Fruit fly (Drosophila melanogaster) whole organism, embryonic: ENCODE data around the gene NC2beta.
A peak's percentile ranks its signal among the peaks of the same experiment; 100 is the strongest.

ENCODE experiments used
- Ada2b ChIP-seq: fragments of 200-800 bp; sonication (Bioruptor generic); IDR thresholded peaks from 2 replicates; pipeline ENCODE4 v1.3.6; 2022; ENCODE audit warnings: missing biosample characterization, missing genetic modification characterization
- Aef1 ChIP-seq: fragments of 200-800 bp; sonication (Bioruptor generic); IDR thresholded peaks from 3 replicates; pipeline ENCODE4 v1.3.6; 2022; ENCODE audit warnings: missing biosample characterization, missing genetic modification characterization
- CG11696 ChIP-seq: fragments of 200-800 bp; sonication (Bioruptor generic); IDR thresholded peaks from 2 replicates; pipeline ENCODE4 v1.3.6; 2022; ENCODE audit warnings: missing biosample characterization, missing genetic modification characterization
- CG12236 ChIP-seq: fragments of 200-800 bp; sonication (Bioruptor generic); optimal IDR thresholded peaks from 2 replicates; lab custom pipeline; 2016; ENCODE audit warnings: missing biosample characterization, missing genetic modification characterization
- CG1233 ChIP-seq: fragments of 200-800 bp; sonication (Bioruptor generic); optimal IDR thresholded peaks from 4 replicates; lab custom pipeline; 2018; ENCODE audit warnings: missing biosample characterization, mild to moderate bottlenecking, missing genetic modification characterization
- CG15514 ChIP-seq: fragments of 200-800 bp; sonication (Bioruptor generic); optimal IDR thresholded peaks from 3 replicates; lab custom pipeline; 2017; ENCODE audit warnings: missing biosample characterization, missing genetic modification characterization, mild to moderate bottlenecking, moderate library complexity, missing genetic modification reagents
- CG1647 ChIP-seq: fragments of 200-800 bp; sonication (Bioruptor generic); optimal IDR thresholded peaks from 3 replicates; lab custom pipeline; 2016; ENCODE audit warnings: missing biosample characterization, missing genetic modification characterization
- CG17802 ChIP-seq: fragments of 200-800 bp; sonication (Bioruptor generic); optimal IDR thresholded peaks from 2 replicates; lab custom pipeline; 2018; ENCODE audit warnings: missing biosample characterization, mild to moderate bottlenecking, missing genetic modification characterization, moderate library complexity
- CG17912 ChIP-seq: fragments of 200-800 bp; sonication (Bioruptor generic); optimal IDR thresholded peaks from 2 replicates; lab custom pipeline; 2018; ENCODE audit warnings: missing biosample characterization, mild to moderate bottlenecking, missing genetic modification characterization
- CG18764 ChIP-seq: fragments of 200-800 bp; sonication (Bioruptor generic); optimal IDR thresholded peaks from 3 replicates; lab custom pipeline; 2016; ENCODE audit warnings: missing biosample characterization, missing genetic modification characterization
- CG2129 ChIP-seq: fragments of 200-800 bp; sonication (Bioruptor generic); IDR thresholded peaks from 2 replicates; pipeline ENCODE4 v1.3.6; 2022; ENCODE audit warnings: missing biosample characterization, missing genetic modification characterization; ENCODE audit not compliant: partially characterized antibody
- CG2199 ChIP-seq: fragments of 200-800 bp; sonication (Bioruptor generic); IDR thresholded peaks from 3 replicates; pipeline ENCODE4 v1.3.6; 2022; ENCODE audit warnings: missing biosample characterization, missing genetic modification characterization
- CG32532 ChIP-seq: fragments of 200-800 bp; sonication (Bioruptor generic); IDR thresholded peaks from 2 replicates; pipeline ENCODE4 v1.3.6; 2022; ENCODE audit warnings: missing biosample characterization, missing genetic modification characterization
- CG43689 ChIP-seq: fragments of 200-800 bp; sonication (Bioruptor generic); IDR thresholded peaks from 2 replicates; pipeline ENCODE4 v1.3.6; 2022; ENCODE audit warnings: missing biosample characterization, missing genetic modification characterization
- CG6765 ChIP-seq: fragments of 200-800 bp; sonication (Bioruptor generic); optimal IDR thresholded peaks from 3 replicates; lab custom pipeline; 2017; ENCODE audit warnings: missing biosample characterization, mild to moderate bottlenecking, missing genetic modification characterization
- CG6791 ChIP-seq: fragments of 200-800 bp; sonication (Bioruptor generic); IDR thresholded peaks from 3 replicates; pipeline ENCODE4 v1.3.6; 2022; ENCODE audit warnings: missing biosample characterization, missing genetic modification characterization; ENCODE audit not compliant: partially characterized antibody
- CG7271 ChIP-seq: fragments of 200-800 bp; sonication (Bioruptor generic); optimal IDR thresholded peaks from 2 replicates; lab custom pipeline; 2018; ENCODE audit warnings: missing biosample characterization, mild to moderate bottlenecking, missing genetic modification characterization, moderate library complexity
- CG9609 ChIP-seq: fragments of 200-800 bp; sonication (Bioruptor generic); optimal IDR thresholded peaks from 3 replicates; lab custom pipeline; 2016; ENCODE audit warnings: missing biosample characterization, missing genetic modification characterization
- CrebB ChIP-seq: fragments of 200-800 bp; sonication (Bioruptor generic); optimal IDR thresholded peaks from 3 replicates; lab custom pipeline; 2018; ENCODE audit warnings: missing biosample characterization, mild to moderate bottlenecking, missing genetic modification characterization
- Doc2 ChIP-seq: fragments of 200-800 bp; sonication (Bioruptor generic); IDR thresholded peaks from 2 replicates; pipeline ENCODE4 v1.3.6; 2022; ENCODE audit warnings: missing biosample characterization, missing genetic modification characterization
- Ets65A ChIP-seq: fragments of 200-800 bp; sonication (Bioruptor generic); peaks from one replicate; lab custom pipeline; 2016; ENCODE audit warnings: missing biosample characterization, missing genetic modification characterization
- Fer1 ChIP-seq: fragments of 200-800 bp; sonication (Bioruptor generic); optimal IDR thresholded peaks from 2 replicates; lab custom pipeline; 2017; ENCODE audit warnings: missing biosample characterization, mild to moderate bottlenecking, missing genetic modification characterization
- Hmr ChIP-seq: fragments of 200-800 bp; sonication (Bioruptor generic); optimal IDR thresholded peaks from 3 replicates; lab custom pipeline; 2017; ENCODE audit warnings: mild to moderate bottlenecking, missing biosample characterization, missing genetic modification reagents, missing genetic modification characterization
- Hmx ChIP-seq: fragments of 200-800 bp; sonication (Bioruptor generic); optimal IDR thresholded peaks from 2 replicates; lab custom pipeline; 2016; ENCODE audit warnings: missing biosample characterization, missing genetic modification characterization
- Med ChIP-seq: fragments of 200-800 bp; sonication (Bioruptor generic); peaks from one replicate; lab custom pipeline; 2016; ENCODE audit warnings: missing biosample characterization, missing genetic modification characterization, mild to moderate bottlenecking, inconsistent platforms, moderate library complexity
- Meics ChIP-seq: fragments of 200-800 bp; sonication (Bioruptor generic); optimal IDR thresholded peaks from 2 replicates; lab custom pipeline; 2017; ENCODE audit warnings: missing biosample characterization, mild to moderate bottlenecking, missing genetic modification characterization
- NFAT ChIP-seq: fragments of 200-800 bp; sonication (Bioruptor generic); IDR thresholded peaks from 2 replicates; pipeline ENCODE4 v1.3.6; 2022; ENCODE audit warnings: missing biosample characterization, missing genetic modification characterization
- Optix ChIP-seq: fragments of 200-800 bp; sonication (Bioruptor generic); IDR thresholded peaks from 3 replicates; pipeline ENCODE4 v1.3.6; 2022; ENCODE audit warnings: missing biosample characterization, missing genetic modification characterization
- Taf1 ChIP-seq: fragments of 200-800 bp; sonication (Bioruptor generic); IDR thresholded peaks from 2 replicates; pipeline ENCODE4 v1.3.6; 2022; ENCODE audit warnings: missing biosample characterization, missing genetic modification characterization
- ab ChIP-seq: fragments of 200-800 bp; sonication (Bioruptor generic); optimal IDR thresholded peaks from 2 replicates; lab custom pipeline; 2016; ENCODE audit warnings: missing biosample characterization, missing genetic modification characterization
- al ChIP-seq: fragments of 200-800 bp; sonication (Bioruptor generic); IDR thresholded peaks from 2 replicates; pipeline ENCODE4 v1.3.6; 2022; ENCODE audit warnings: missing biosample characterization, missing genetic modification characterization
- chif ChIP-seq, 2 experiments: fragments of 200-800 bp; sonication (Bioruptor generic); optimal IDR thresholded peaks; 3 replicates each; lab custom pipeline; 2016; ENCODE audit warnings: missing biosample characterization in 2 of 2, missing genetic modification characterization in 2 of 2
- disco-r ChIP-seq: fragments of 200-800 bp; sonication (Bioruptor generic); optimal IDR thresholded peaks from 2 replicates; lab custom pipeline; 2016; ENCODE audit warnings: missing biosample characterization, missing genetic modification characterization
- en ChIP-seq: fragments of 200-800 bp; sonication (Bioruptor generic); optimal IDR thresholded peaks from 2 replicates; lab custom pipeline; 2016; ENCODE audit warnings: missing biosample characterization, missing genetic modification characterization
- gsb ChIP-seq: fragments of 200-800 bp; sonication (Bioruptor generic); IDR thresholded peaks from 2 replicates; pipeline ENCODE4 v1.3.6; 2022; ENCODE audit warnings: missing biosample characterization, missing genetic modification characterization
- hbn ChIP-seq: fragments of 200-800 bp; sonication (Bioruptor generic); IDR thresholded peaks from 2 replicates; pipeline ENCODE4 v1.3.6; 2022; ENCODE audit warnings: missing biosample characterization, missing genetic modification characterization; ENCODE audit not compliant: partially characterized antibody
- klu ChIP-seq: fragments of 200-800 bp; sonication (Bioruptor generic); IDR thresholded peaks from 2 replicates; pipeline ENCODE4 v1.3.6; 2022; ENCODE audit warnings: missing biosample characterization, missing genetic modification characterization
- lmd ChIP-seq: fragments of 200-800 bp; sonication (Bioruptor generic); IDR thresholded peaks from 2 replicates; pipeline ENCODE4 v1.3.6; 2022; ENCODE audit warnings: missing biosample characterization, missing genetic modification characterization
- mirr ChIP-seq: fragments of 200-800 bp; sonication (Bioruptor generic); optimal IDR thresholded peaks from 3 replicates; lab custom pipeline; 2018; ENCODE audit warnings: missing biosample characterization, mild to moderate bottlenecking, missing genetic modification characterization
- mld ChIP-seq: fragments of 200-800 bp; sonication (Bioruptor generic); IDR thresholded peaks from 3 replicates; pipeline ENCODE4 v1.3.6; 2022; ENCODE audit warnings: missing biosample characterization, missing genetic modification characterization; ENCODE audit not compliant: partially characterized antibody
- oc ChIP-seq: fragments of 200-800 bp; sonication (Bioruptor generic); optimal IDR thresholded peaks from 2 replicates; lab custom pipeline; 2018; ENCODE audit warnings: missing biosample characterization, mild to moderate bottlenecking, missing genetic modification characterization, moderate library complexity
- peb ChIP-seq: fragments of 200-800 bp; sonication (Bioruptor generic); IDR thresholded peaks from 2 replicates; pipeline ENCODE4 v1.3.6; 2022; ENCODE audit warnings: missing biosample characterization, missing genetic modification characterization
- prd ChIP-seq, 3 experiments: fragments of >200 bp in 2 of 3; fragments of 200-800 bp in 1 of 3; sonication (Bioruptor generic) in 1 of 3; optimal IDR thresholded peaks in 2 of 3; IDR thresholded peaks in 1 of 3; 2 replicates in 2 of 3; 3 replicates in 1 of 3; pipeline versions ENCODE4 v1.3.6 to Lab custom; 2017 to 2022; ENCODE audit warnings: missing biosample characterization in 1 of 3, missing genetic modification characterization in 1 of 3
- pros ChIP-seq: fragments of 200-800 bp; sonication (Bioruptor generic); optimal IDR thresholded peaks from 3 replicates; lab custom pipeline; 2019; ENCODE audit warnings: missing biosample characterization, mild to moderate bottlenecking, missing genetic modification characterization, moderate library complexity
- pzg ChIP-seq: fragments of 200-800 bp; sonication (Bioruptor generic); optimal IDR thresholded peaks from 3 replicates; lab custom pipeline; 2018; ENCODE audit warnings: missing biosample characterization, mild to moderate bottlenecking, missing genetic modification characterization, moderate library complexity
- salm ChIP-seq: fragments of 200-800 bp; sonication (Bioruptor generic); optimal IDR thresholded peaks from 2 replicates; lab custom pipeline; 2018; ENCODE audit warnings: missing biosample characterization, mild to moderate bottlenecking, missing genetic modification characterization
- ttk ChIP-seq: fragments of 200-800 bp; sonication (Bioruptor generic); IDR thresholded peaks from 2 replicates; pipeline ENCODE4 v2.1.2; 2022; ENCODE audit warnings: missing biosample characterization, missing genetic modification characterization
- wor ChIP-seq: fragments of 200-800 bp; sonication (Bioruptor generic); IDR thresholded peaks from 2 replicates; pipeline ENCODE4 v1.3.6; 2022; ENCODE audit warnings: missing biosample characterization, missing genetic modification characterization
- z ChIP-seq: fragments of 200-800 bp; sonication (Bioruptor generic); IDR thresholded peaks from 3 replicates; pipeline ENCODE4 v1.3.6; 2022; ENCODE audit warnings: missing biosample characterization, missing genetic modification characterization

The NC2beta gene

dm6 chr2L:15056359-15057220 lies 49.0 kb downstream of the NC2beta start:
- TF ChIP-seq CG2199 (GFP tag; lab: Robert Waterston, UW), result 0 out of 3 replicates have a peak, but pooled peaks have one; percentile 74
- TF ChIP-seq Ada2b (GFP tag; lab: Robert Waterston, UW), result peak; percentile 67; the same call in 1 of the 2 replicates
- no peak for TF ChIP-seq z
- peak; percentile 59 for TF ChIP-seq wor (GFP tag; lab: Robert Waterston, UW)
- 0 out of 2 replicates have a peak, but pooled peaks have one; percentile 21 for TF ChIP-seq hbn (GFP tag; lab: Robert Waterston, UW)
- peak; percentile 64; the same call in 1 of the 2 replicates for TF ChIP-seq klu (GFP tag; lab: Robert Waterston, UW)
- no peak for TF ChIP-seq Hmx (GFP tag; lab: Kevin White, UChicago)
- peak; percentile 68 for TF ChIP-seq Hmr
- no peak for TF ChIP-seq CG17912 (GFP tag; lab: Kevin White, UChicago)
- TF ChIP-seq Meics (GFP tag; lab: Kevin White, UChicago), result peak; percentile 74
- TF ChIP-seq CG18764 (GFP tag; lab: Kevin White, UChicago), result peak; percentile 44
- TF ChIP-seq en, result no peak
- no peak for TF ChIP-seq disco-r (GFP tag; lab: Kevin White, UChicago)
- no peak for TF ChIP-seq gsb (GFP tag; lab: Robert Waterston, UW)
- no peak for TF ChIP-seq CG11696 (GFP tag; lab: Robert Waterston, UW)
- TF ChIP-seq pros (GFP tag; lab: Kevin White, UChicago), result no peak
- TF ChIP-seq oc (tag; lab: Kevin White, UChicago), result peak; percentile 63
- no peak for TF ChIP-seq prd (optimal IDR thresholded peaks at IDR 0.05; lab: Kevin White, UChicago)
- peak; percentile 80 for TF ChIP-seq prd (GFP tag; IDR thresholded peaks at IDR 0.05; lab: Robert Waterston, UW)
- peak; percentile 42 for TF ChIP-seq CG1647 (GFP tag; lab: Kevin White, UChicago)
- TF ChIP-seq CG6765 (GFP tag; lab: Kevin White, UChicago), result peak; percentile 51
- peak; percentile 44 for TF ChIP-seq CG7271 (tag; lab: Kevin White, UChicago)
- no peak for TF ChIP-seq CG6791 (GFP tag; lab: Robert Waterston, UW)
- TF ChIP-seq al (GFP tag; lab: Robert Waterston, UW), result peak; percentile 43
- no peak for TF ChIP-seq pzg (GFP tag; lab: Kevin White, UChicago)
- TF ChIP-seq salm, result peak; percentile 58
- TF ChIP-seq NFAT, result no peak
- no peak for TF ChIP-seq ab (GFP tag; lab: Kevin White, UChicago)
- peak; percentile 47 for TF ChIP-seq CG17802 (tag; lab: Kevin White, UChicago)
- TF ChIP-seq peb (GFP tag; lab: Robert Waterston, UW), result peak; percentile 54
- TF ChIP-seq Aef1 (GFP tag; lab: Robert Waterston, UW), result peak; percentile 59; the same call in 2 of the 3 replicates
- TF ChIP-seq CG32532, result peak; percentile 57; the same call in 1 of the 2 replicates
- TF ChIP-seq mld, result 0 out of 3 replicates have a peak, but pooled peaks have one; percentile 7
- TF ChIP-seq Optix (GFP tag; lab: Robert Waterston, UW), result no peak
- no peak for TF ChIP-seq CG2129 (GFP tag; lab: Robert Waterston, UW)
- peak; percentile 16 for TF ChIP-seq CrebB (tag; lab: Kevin White, UChicago)
- peak; percentile 34 for TF ChIP-seq CG15514 (GFP tag; lab: Kevin White, UChicago)
- TF ChIP-seq CG12236 (GFP tag; lab: Kevin White, UChicago), result no peak
- TF ChIP-seq mirr (GFP tag; lab: Kevin White, UChicago), result no peak
- peak in 1 of 2 experiments; percentile 8 for TF ChIP-seq chif (GFP tag; optimal IDR thresholded peaks at IDR 0.05; lab: Kevin White, UChicago)
- TF ChIP-seq CG1233 (GFP tag; lab: Kevin White, UChicago), result peak; percentile 75
- peak; percentile 77 for TF ChIP-seq lmd (GFP tag; lab: Robert Waterston, UW)
- TF ChIP-seq Doc2, result no peak
- no peak for TF ChIP-seq CG9609
- TF ChIP-seq Taf1 (GFP tag; lab: Robert Waterston, UW), result no peak
- TF ChIP-seq CG43689 (GFP tag; lab: Robert Waterston, UW), result no peak
- peak; percentile 80 for TF ChIP-seq Med
- peak; percentile 89 for TF ChIP-seq Ets65A (GFP tag; lab: Kevin White, UChicago)
- peak; percentile 72 for TF ChIP-seq ttk (GFP tag; lab: Robert Waterston, UW)
- peak; percentile 72 for TF ChIP-seq Fer1 (GFP tag; lab: Kevin White, UChicago)
